Worm (Caenorhabditis elegans): Measurements from ENCODE around the gene oac-37.

DNA sequence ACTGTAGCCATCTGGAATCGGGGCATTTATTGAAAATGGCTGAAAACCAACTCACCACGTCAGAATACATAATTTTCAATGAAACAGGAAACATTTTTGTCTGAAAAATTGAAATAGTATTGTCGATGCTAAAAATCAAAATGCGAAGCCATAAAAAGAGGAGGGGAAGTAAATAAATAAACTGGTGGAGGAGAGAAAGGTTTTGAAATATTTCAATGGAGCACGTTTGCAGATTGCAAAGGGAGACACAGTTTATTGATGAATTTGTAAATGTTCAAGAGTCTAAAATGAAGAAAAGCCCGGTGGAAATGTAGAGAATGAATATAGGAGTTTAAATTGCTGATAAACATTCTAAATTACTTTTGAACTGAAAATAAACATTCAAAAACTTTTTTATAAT, 42.6 kb upstream of the oac-37 start, which contains the start of gene F52B11.5:
- no peak for TF ChIP-seq nhr-28 (tag; optimal IDR thresholded peaks at IDR 0.05)
- TF ChIP-seq elt-2 (tag; optimal IDR thresholded peaks at IDR 0.05): peak; percentile 11
- TF ChIP-seq nhr-12 (tag; optimal IDR thresholded peaks at IDR 0.05): no peak
- TF ChIP-seq fkh-10 (GFP tag; optimal IDR thresholded peaks at IDR 0.05): no peak
- TF ChIP-seq egl-27 (tag; optimal IDR thresholded peaks at IDR 0.05): no peak
- TF ChIP-seq lin-39 (tag; optimal IDR thresholded peaks at IDR 0.05): no peak
- no peak for TF ChIP-seq unc-62 (GFP tag; optimal IDR thresholded peaks at IDR 0.05)
- no peak for TF ChIP-seq snpc-4 (tag; optimal IDR thresholded peaks at IDR 0.05)
- no peak for TF ChIP-seq nhr-76 (tag; optimal IDR thresholded peaks at IDR 0.05)
- TF ChIP-seq skn-1 (tag; optimal IDR thresholded peaks at IDR 0.05): peak; percentile 3
- TF ChIP-seq tbx-2 (tag; optimal IDR thresholded peaks at IDR 0.05): no peak
- TF ChIP-seq nhr-11 (tag; optimal IDR thresholded peaks at IDR 0.05): no peak
- TF ChIP-seq zag-1 (tag; optimal IDR thresholded peaks at IDR 0.05): no peak

Data from whole organism, L3 larva.